Fruit fly (Drosophila melanogaster) whole organism, wandering third instar larva: ENCODE data around the gene Gr33a.

Experiments
- Abd-B ChIP-seq: fragments of >200 bp; optimal IDR thresholded peaks from 2 replicates; lab custom pipeline; 2017; ENCODE audit warnings: missing biosample characterization, missing genetic modification characterization
- CG32264 ChIP-seq: fragments of 200-800 bp; sonication (Bioruptor generic); optimal IDR thresholded peaks from 2 replicates; lab custom pipeline; 2016; ENCODE audit warnings: missing biosample characterization, missing genetic modification characterization
- CG9705 ChIP-seq: fragments of 200-800 bp; sonication (Bioruptor generic); optimal IDR thresholded peaks from 2 replicates; lab custom pipeline; 2018; ENCODE audit warnings: missing biosample characterization, mild to moderate bottlenecking, missing genetic modification characterization
- CrebA ChIP-seq: fragments of 200-800 bp; sonication (Bioruptor generic); optimal IDR thresholded peaks from 2 replicates; lab custom pipeline; 2016; ENCODE audit warnings: missing biosample characterization, mild to moderate bottlenecking, missing genetic modification characterization, borderline replicate concordance
- Dfd ChIP-seq: fragments of >200 bp; optimal IDR thresholded peaks from 2 replicates; lab custom pipeline; 2017; ENCODE audit warnings: missing biosample characterization, missing genetic modification characterization
- Dif ChIP-seq: fragments of 200-275, 200-300 bp; sonication (Bioruptor generic); optimal IDR thresholded peaks from 2 replicates; lab custom pipeline; 2018; ENCODE audit warnings: missing biosample characterization, missing genetic modification characterization; ENCODE audit not compliant: partially characterized antibody
- GATAd ChIP-seq: sonication (Bioruptor generic); optimal IDR thresholded peaks from 2 replicates; lab custom pipeline; 2016; ENCODE audit warnings: missing biosample characterization, missing genetic modification characterization
- HLH106 ChIP-seq: fragments of 200-800 bp; optimal IDR thresholded peaks from 3 replicates; lab custom pipeline; 2019; ENCODE audit warnings: missing biosample characterization, mild to moderate bottlenecking, missing genetic modification characterization, moderate library complexity
- Hnf4 ChIP-seq: fragments of 200-800 bp; sonication (Bioruptor generic); optimal IDR thresholded peaks from 2 replicates; lab custom pipeline; 2016; ENCODE audit warnings: missing biosample characterization, mild to moderate bottlenecking, missing genetic modification characterization
- Hr78 ChIP-seq: fragments of >200 bp; optimal IDR thresholded peaks from 2 replicates; lab custom pipeline; 2017; ENCODE audit warnings: missing biosample characterization, missing genetic modification characterization
- Mio ChIP-seq: sonication (Bioruptor generic); optimal IDR thresholded peaks from 2 replicates; lab custom pipeline; 2016; ENCODE audit warnings: missing biosample characterization, missing genetic modification characterization
- Myc ChIP-seq: fragments of >200 bp; optimal IDR thresholded peaks from 2 replicates; lab custom pipeline; 2017
- N ChIP-seq: fragments of >200 bp; optimal IDR thresholded peaks from 2 replicates; lab custom pipeline; 2018; ENCODE audit warnings: missing biosample characterization, missing external identifiers, missing genetic modification characterization
- OdsH ChIP-seq: fragments of 200-800 bp; sonication (Bioruptor generic); optimal IDR thresholded peaks from 2 replicates; lab custom pipeline; 2016; ENCODE audit warnings: missing biosample characterization, mild to moderate bottlenecking, missing genetic modification characterization
- Rel ChIP-seq, 2 experiments: fragments of 200-800 bp; sonication (Bioruptor generic) in 1 of 2; optimal IDR thresholded peaks; 2 replicates in 1 of 2; 3 replicates in 1 of 2; lab custom pipeline; 2016 to 2019; ENCODE audit warnings: mild to moderate bottlenecking in 2 of 2, missing biosample characterization in 2 of 2, missing genetic modification characterization in 2 of 2, moderate library complexity in 1 of 2
- Sp1 ChIP-seq: fragments of 200-800 bp; sonication (Bioruptor generic); optimal IDR thresholded peaks from 3 replicates; lab custom pipeline; 2019; ENCODE audit warnings: missing biosample characterization, mild to moderate bottlenecking, missing genetic modification characterization, moderate library complexity
- Vsx2 ChIP-seq: fragments of 200-300, 225-300 bp; sonication (Bioruptor generic); optimal IDR thresholded peaks from 2 replicates; lab custom pipeline; 2018; ENCODE audit warnings: missing biosample characterization, missing genetic modification characterization; ENCODE audit not compliant: partially characterized antibody
- br ChIP-seq: fragments of 200-800 bp; sonication (Bioruptor generic); optimal IDR thresholded peaks from 2 replicates; lab custom pipeline; 2016; ENCODE audit warnings: missing biosample characterization, missing genetic modification characterization
- dl ChIP-seq, 2 experiments: fragments of 175-275, 200-275 bp in 1 of 2; fragments of 200-275 bp in 1 of 2; sonication (Bioruptor generic); optimal IDR thresholded peaks; lab custom pipeline; 2018; ENCODE audit warnings: mild to moderate bottlenecking in 2 of 2, missing biosample characterization in 2 of 2, missing genetic modification characterization in 2 of 2, moderate library complexity in 2 of 2; ENCODE audit not compliant: partially characterized antibody in 2 of 2, insufficient read depth in 1 of 2
- dsf ChIP-seq: sonication (Bioruptor generic); optimal IDR thresholded peaks from 2 replicates; lab custom pipeline; 2016; ENCODE audit warnings: missing biosample characterization, missing genetic modification characterization, borderline replicate concordance
- ey ChIP-seq: fragments of 200-800 bp; sonication (Bioruptor generic); optimal IDR thresholded peaks from 2 replicates; lab custom pipeline; 2016; ENCODE audit warnings: missing biosample characterization, missing genetic modification characterization
- foxo ChIP-seq, 2 experiments: fragments of 200-800 bp; sonication (Bioruptor generic); optimal IDR thresholded peaks; 2 replicates in 1 of 2; 3 replicates in 1 of 2; lab custom pipeline; 2016 to 2017; ENCODE audit warnings: missing biosample characterization in 2 of 2, missing genetic modification characterization in 2 of 2
- fru ChIP-seq: fragments of 200-800 bp; sonication (Bioruptor generic); optimal IDR thresholded peaks from 3 replicates; lab custom pipeline; 2016; ENCODE audit warnings: missing biosample characterization, mild to moderate bottlenecking, missing genetic modification characterization
- h ChIP-seq: fragments of 200-800 bp; sonication (Bioruptor generic); optimal IDR thresholded peaks from 3 replicates; lab custom pipeline; 2016; ENCODE audit warnings: missing biosample characterization, mild to moderate bottlenecking, missing genetic modification characterization
- lola ChIP-seq: fragments of >200 bp; optimal IDR thresholded peaks from 2 replicates; lab custom pipeline; 2017; ENCODE audit warnings: missing biosample characterization, missing genetic modification characterization
- pan ChIP-seq: fragments of >200 bp; optimal IDR thresholded peaks from 2 replicates; lab custom pipeline; 2017
- psq ChIP-seq: fragments of 200-800 bp; sonication (Bioruptor generic); optimal IDR thresholded peaks from 3 replicates; lab custom pipeline; 2017; ENCODE audit warnings: missing biosample characterization, mild to moderate bottlenecking, missing genetic modification characterization, moderate library complexity
- rgr ChIP-seq: fragments of 200-800 bp; sonication (Bioruptor generic); optimal IDR thresholded peaks from 3 replicates; lab custom pipeline; 2016; ENCODE audit warnings: missing biosample characterization, mild to moderate bottlenecking, missing genetic modification characterization
- sage ChIP-seq: fragments of 200-800 bp; sonication (Bioruptor generic); optimal IDR thresholded peaks from 2 replicates; lab custom pipeline; 2016; ENCODE audit warnings: missing biosample characterization, mild to moderate bottlenecking, missing genetic modification characterization
- sv ChIP-seq: fragments of 200-800 bp; sonication (Bioruptor generic); optimal IDR thresholded peaks from 3 replicates; lab custom pipeline; 2016; ENCODE audit warnings: missing biosample characterization, missing genetic modification characterization
- woc ChIP-seq: sonication (Bioruptor generic); optimal IDR thresholded peaks from 2 replicates; lab custom pipeline; 2016; ENCODE audit warnings: missing biosample characterization, mild to moderate bottlenecking, missing genetic modification characterization

The Gr33a gene

DNA sequence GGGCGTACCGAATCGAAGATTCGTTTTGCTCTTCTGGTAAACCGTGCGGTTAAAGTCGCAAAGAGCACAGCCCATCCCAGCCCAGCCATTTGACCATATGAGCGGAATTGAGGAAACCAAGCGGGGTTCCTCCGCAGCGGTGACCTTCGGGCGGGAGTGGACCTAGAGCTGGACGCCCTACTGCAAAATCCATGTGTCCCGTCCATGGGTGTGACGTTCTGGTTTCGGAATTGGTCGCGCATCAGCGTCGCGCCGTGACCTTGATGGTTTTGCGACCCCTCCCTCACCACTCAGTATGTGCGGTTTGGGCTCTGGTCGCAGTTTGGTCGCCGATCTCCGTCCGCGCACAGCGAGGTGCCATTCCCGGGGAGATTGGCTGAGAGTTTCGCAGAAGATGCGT is 45.1 kb upstream of the Gr33a start:
- no peak for TF ChIP-seq CG9705
- TF ChIP-seq HLH106 (tag; lab: Kevin White, UChicago), result no peak
- no peak for TF ChIP-seq sage
- TF ChIP-seq rgr (GFP tag; lab: Kevin White, UChicago), result no peak
- TF ChIP-seq h, result no peak
- no peak for TF ChIP-seq Vsx2 (GFP tag; lab: Kevin White, UChicago)
- TF ChIP-seq Sp1 (GFP tag; lab: Kevin White, UChicago), result no peak
- TF ChIP-seq CG32264 (GFP tag; lab: Kevin White, UChicago), result no peak

- TF ChIP-seq GATAd (GFP tag; lab: Kevin White, UChicago), result peak; percentile 66
- TF ChIP-seq Dif (GFP tag; lab: Kevin White, UChicago), result peak; percentile 25
- TF ChIP-seq CrebA (GFP tag; lab: Kevin White, UChicago), result no peak
Observed at dm6 chr2L:12093652-12094051, 44.2 kb upstream of the Gr33a start.

dm6 chr2L:12096396-12096813 is 41.4 kb upstream of the Gr33a start, which contains the start of the genes CG6712 and Mt2:
CG6712 (minus strand) TSS chr2L:12096511.
Mt2 (plus strand) TSS chr2L:12096525.
- TF ChIP-seq Rel (GFP tag; optimal IDR thresholded peaks at IDR 0.05; lab: Kevin White, UChicago) (no peak), Rel (tag; optimal IDR thresholded peaks at IDR 0.05; lab: Kevin White, UChicago) (no peak), Myc (lab: Kevin White, UChicago) (peak; percentile 60)

DNA sequence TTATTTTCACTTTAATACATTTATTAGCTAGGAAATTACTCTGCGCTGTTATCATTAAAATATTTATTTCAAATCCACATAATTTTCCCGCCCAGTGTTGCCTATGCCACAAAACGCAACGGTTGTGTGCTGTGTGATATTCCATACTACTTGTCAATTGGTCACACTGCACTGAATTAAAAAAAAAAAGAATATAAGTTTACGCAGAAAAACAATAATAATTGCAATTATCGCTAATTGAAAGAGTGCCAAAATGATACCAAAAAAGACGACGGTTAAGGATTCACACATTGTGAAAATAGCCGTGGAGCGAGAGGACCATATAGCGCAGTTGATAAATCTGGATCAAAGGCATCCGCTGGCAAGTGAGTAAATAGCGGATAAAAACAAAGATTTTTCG is 40.1 kb upstream of the Gr33a start, which contains the start of gene Ced-12:
Ced-12 (plus strand) TSS at position 141 of the 400 bp plus-strand sequence.
- TF ChIP-seq sage, result no peak
- no peak for TF ChIP-seq psq
- TF ChIP-seq N (GFP tag; lab: Kevin White, UChicago), result no peak
- TF ChIP-seq pan (lab: Kevin White, UChicago), result no peak
- no peak for TF ChIP-seq rgr (GFP tag; lab: Kevin White, UChicago)
- no peak for TF ChIP-seq dl (GFP tag; optimal IDR thresholded peaks at IDR 0.05; lab: Kevin White, UChicago; ENCODE audit: insufficient read depth in 1 of 2, partially characterized antibody in 2 of 2)
- no peak for TF ChIP-seq fru (GFP tag; lab: Kevin White, UChicago)
- TF ChIP-seq Dif (GFP tag; lab: Kevin White, UChicago), result no peak
- no peak for TF ChIP-seq GATAd (GFP tag; lab: Kevin White, UChicago)
- no peak for TF ChIP-seq Dfd (GFP tag; lab: Kevin White, UChicago)
- no peak for TF ChIP-seq Sp1 (GFP tag; lab: Kevin White, UChicago)
- TF ChIP-seq lola (GFP tag; lab: Kevin White, UChicago), result no peak
- no peak for TF ChIP-seq Abd-B
- no peak for TF ChIP-seq Hr78 (GFP tag; lab: Kevin White, UChicago)
- TF ChIP-seq CrebA (GFP tag; lab: Kevin White, UChicago), result no peak

- TF ChIP-seq woc (no peak), N (GFP tag; lab: Kevin White, UChicago) (peak; percentile 77), pan (lab: Kevin White, UChicago) (no peak), Vsx2 (GFP tag; lab: Kevin White, UChicago) (no peak), HLH106 (tag; lab: Kevin White, UChicago) (peak; percentile 82), rgr (GFP tag; lab: Kevin White, UChicago) (peak; percentile 77), Sp1 (GFP tag; lab: Kevin White, UChicago) (peak; percentile 78), Mio (GFP tag; lab: Kevin White, UChicago) (no peak), GATAd (GFP tag; lab: Kevin White, UChicago) (no peak), Hr78 (GFP tag; lab: Kevin White, UChicago) (peak; percentile 30), ey (GFP tag; lab: Kevin White, UChicago) (peak; percentile 66), CrebA (GFP tag; lab: Kevin White, UChicago) (no peak), Rel (GFP tag; optimal IDR thresholded peaks at IDR 0.05; lab: Kevin White, UChicago) (no peak), Rel (tag; optimal IDR thresholded peaks at IDR 0.05; lab: Kevin White, UChicago) (peak; percentile 36), OdsH (GFP tag; lab: Kevin White, UChicago) (peak; percentile 61), Hnf4 (no peak), CG9705 (peak; percentile 43), psq (peak; percentile 55), Dfd (GFP tag; lab: Kevin White, UChicago) (no peak), br (GFP tag; lab: Kevin White, UChicago) (peak; percentile 56), sv (peak; percentile 85), dsf (GFP tag; lab: Kevin White, UChicago) (no peak), foxo (GFP tag; optimal IDR thresholded peaks at IDR 0.05; lab: Kevin White, UChicago) (peak in 1 of 2 experiments; percentile 83), Myc (lab: Kevin White, UChicago) (peak; percentile 6)
Observed at dm6 chr2L:12103231-12104210, 34.3 kb upstream of the Gr33a start, which contains the start of the genes Patsas and ThrRS. Patsas (minus strand) TSS chr2L:12103285. ThrRS (plus strand) TSS chr2L:12103751.
